Fruit fly (Drosophila melanogaster) S2 (cell line): ENCODE measurements around the gene CG7059.

ENCODE experiments used
- CG8478 ChIP-seq: fragments of >200 bp; optimal IDR thresholded peaks from 2 replicates; lab custom pipeline; 2018
- CTCF ChIP-seq, 2 experiments: fragments of >200 bp; optimal IDR thresholded peaks; 2 replicates each; lab custom pipeline; 2018

dm6 chr3R:22390109-22390508, 529 bp downstream of the CG7059 start:
- no peak for TF ChIP-seq CG8478 (lab: Kevin White, UChicago)
- no peak for TF ChIP-seq CTCF (optimal IDR thresholded peaks at IDR 0.05; lab: Kevin White, UChicago)
